Fruit fly (Drosophila melanogaster): ENCODE data around the gene CG5421.

CG5421 gene

dm6 chr2L:12464065-12464464, 16.1 kb upstream of the CG5421 start (continued):
- TF ChIP-seq insv (GFP tag; optimal IDR thresholded peaks at IDR 0.05) (no peak), sima (GFP tag; optimal IDR thresholded peaks at IDR 0.05) (no peak), CG3281 (GFP tag; optimal IDR thresholded peaks at IDR 0.05) (peak; percentile 5), CG8944 (GFP tag; optimal IDR thresholded peaks at IDR 0.05) (no peak), CrebB (tag; optimal IDR thresholded peaks at IDR 0.05) (no peak), ken (GFP tag; IDR thresholded peaks at IDR 0.05) (no peak), NFAT (GFP tag; IDR thresholded peaks at IDR 0.05) (peak; percentile 76), CG30431 (GFP tag; optimal IDR thresholded peaks at IDR 0.05) (no peak), Neu2 (GFP tag; optimal IDR thresholded peaks at IDR 0.05; ENCODE audit: borderline replicate concordance) (no peak), Max (GFP tag; optimal IDR thresholded peaks at IDR 0.05) (no peak), CG14014 (GFP tag; IDR thresholded peaks at IDR 0.05) (no peak), CG9797 (GFP tag; optimal IDR thresholded peaks at IDR 0.05) (no peak), pros (GFP tag; optimal IDR thresholded peaks at IDR 0.05) (no peak), chinmo (GFP tag; IDR thresholded peaks at IDR 0.05; ENCODE audit: partially characterized antibody) (no peak), HLHmδ (GFP tag; optimal IDR thresholded peaks at IDR 0.05) (no peak), CG11560 (tag; IDR thresholded peaks at IDR 0.05) (no peak), crc (GFP tag; optimal IDR thresholded peaks at IDR 0.05) (no peak), esg (GFP tag; conservative IDR thresholded peaks at IDR 0.05) (no peak), CG8388 (GFP tag; optimal IDR thresholded peaks at IDR 0.05) (no peak), CG2875 (GFP tag; optimal IDR thresholded peaks at IDR 0.05) (no peak), CG13123 (GFP tag; optimal IDR thresholded peaks at IDR 0.05) (no peak), jumu (GFP tag; optimal IDR thresholded peaks at IDR 0.05) (no peak), dimm (GFP tag; IDR thresholded peaks at IDR 0.05) (no peak), lab (GFP tag; optimal IDR thresholded peaks at IDR 0.05) (peak; percentile 66), NfI (GFP tag; optimal IDR thresholded peaks at IDR 0.05) (no peak), pnt (GFP tag; optimal IDR thresholded peaks at IDR 0.05) (no peak), ash1 (GFP tag; optimal IDR thresholded peaks at IDR 0.05) (peak; percentile 14), Vsx1 (GFP tag; optimal IDR thresholded peaks at IDR 0.05) (no peak), CG34376 (GFP tag; optimal IDR thresholded peaks at IDR 0.05) (peak; percentile 39), sob (GFP tag; IDR thresholded peaks at IDR 0.05) (no peak), CG6683 (GFP tag; optimal IDR thresholded peaks at IDR 0.05) (no peak), CG2889 (GFP tag; IDR thresholded peaks at IDR 0.05) (peak; percentile 55; the same call in 1 of the 3 replicates), MESR4 (GFP tag; optimal IDR thresholded peaks at IDR 0.05) (no peak), pum (GFP tag; optimal IDR thresholded peaks at IDR 0.05) (no peak), sd (tag; optimal IDR thresholded peaks at IDR 0.05) (no peak), Xbp1 (GFP tag; optimal IDR thresholded peaks at IDR 0.05) (no peak), Hmr (GFP tag; optimal IDR thresholded peaks at IDR 0.05) (no peak), Optix (GFP tag; IDR thresholded peaks at IDR 0.05) (no peak), Tbp (GFP tag; optimal IDR thresholded peaks at IDR 0.05) (no peak), CG2202 (tag; optimal IDR thresholded peaks at IDR 0.05) (no peak), ranshi (GFP tag; IDR thresholded peaks at IDR 0.05) (no peak), CG7271 (tag; optimal IDR thresholded peaks at IDR 0.05) (no peak), croc (GFP tag; conservative IDR thresholded peaks at IDR 0.05) (no peak), hkb (optimal IDR thresholded peaks at IDR 0.05) (no peak), hkb (GFP tag; IDR thresholded peaks at IDR 0.05) (no peak), BEAF-32 (GFP tag; optimal IDR thresholded peaks at IDR 0.05) (no peak), Mes4 (GFP tag; optimal IDR thresholded peaks at IDR 0.05) (no peak), CG4730 (GFP tag; IDR thresholded peaks at IDR 0.05) (no peak), pan (optimal IDR thresholded peaks at IDR 0.05) (no peak), pan (GFP tag; optimal IDR thresholded peaks at IDR 0.05 in 1 of 2, IDR thresholded peaks at IDR 0.05 in 1 of 2) (peak in 1 of 2 experiments; percentile 32), zfh2 (GFP tag; optimal IDR thresholded peaks at IDR 0.05) (no peak), CG13624 (GFP tag; optimal IDR thresholded peaks at IDR 0.05) (no peak), Adf1 (GFP tag; IDR thresholded peaks at IDR 0.05) (no peak)

Measured in whole organism, embryonic.